Worm (Caenorhabditis elegans): ENCODE data around the gene K06B9.6.

The K06B9.6 gene

ce11 chrIV:4147891-4148290, 48.7 kb downstream of the K06B9.6 start:
- TF ChIP-seq fos-1 (tag; optimal IDR thresholded peaks at IDR 0.05): no peak
- peak; percentile 75 for TF ChIP-seq nhr-77 (tag; optimal IDR thresholded peaks at IDR 0.05)
- peak; percentile 76 for TF ChIP-seq nhr-28 (tag; optimal IDR thresholded peaks at IDR 0.05)
- peak; percentile 70 for TF ChIP-seq dmd-6 (GFP tag; IDR thresholded peaks at IDR 0.05)
- TF ChIP-seq hlh-11 (tag; optimal IDR thresholded peaks at IDR 0.05): peak; percentile 41
- peak; percentile 40 for TF ChIP-seq dve-1 (tag; optimal IDR thresholded peaks at IDR 0.05; ENCODE audit: insufficient read depth)
- no peak for TF ChIP-seq nhr-41 (GFP tag; IDR thresholded peaks at IDR 0.05)
- peak; percentile 93 for TF ChIP-seq pqm-1 (tag; optimal IDR thresholded peaks at IDR 0.05)
- peak; percentile 62; the same call in 1 of the 2 replicates for TF ChIP-seq php-3 (GFP tag; IDR thresholded peaks at IDR 0.05)
